Worm (Caenorhabditis elegans) whole organism, L3 larva: ENCODE results near the gene gon-4.

Experiments
- ZK546.5 ChIP-seq: sonication (generic microtip); optimal IDR thresholded peaks from 2 replicates; lab custom pipeline; 2017; ENCODE audit warnings: missing biosample characterization, missing genetic modification characterization
- aly-2 ChIP-seq: fragments of 150-350 bp; optimal IDR thresholded peaks from 2 replicates; lab custom pipeline; 2014; ENCODE audit warnings: missing biosample characterization, missing genetic modification characterization
- ceh-82 ChIP-seq: fragments of 150-350 bp; optimal IDR thresholded peaks from 2 replicates; lab custom pipeline; 2014; ENCODE audit warnings: missing biosample characterization, missing genetic modification characterization
- ceh-9 ChIP-seq: sonication (generic microtip); optimal IDR thresholded peaks from 2 replicates; lab custom pipeline; 2018; ENCODE audit warnings: missing biosample characterization, missing genetic modification characterization
- nhr-11 ChIP-seq: fragments of 150-350 bp; optimal IDR thresholded peaks from 2 replicates; lab custom pipeline; 2014; ENCODE audit warnings: missing biosample characterization, missing genetic modification characterization
- pha-4 ChIP-seq: fragments of 150-350 bp; optimal IDR thresholded peaks from 2 replicates; lab custom pipeline; 2014; ENCODE audit warnings: missing biosample characterization, missing genetic modification reagents, missing genetic modification characterization

DNA sequence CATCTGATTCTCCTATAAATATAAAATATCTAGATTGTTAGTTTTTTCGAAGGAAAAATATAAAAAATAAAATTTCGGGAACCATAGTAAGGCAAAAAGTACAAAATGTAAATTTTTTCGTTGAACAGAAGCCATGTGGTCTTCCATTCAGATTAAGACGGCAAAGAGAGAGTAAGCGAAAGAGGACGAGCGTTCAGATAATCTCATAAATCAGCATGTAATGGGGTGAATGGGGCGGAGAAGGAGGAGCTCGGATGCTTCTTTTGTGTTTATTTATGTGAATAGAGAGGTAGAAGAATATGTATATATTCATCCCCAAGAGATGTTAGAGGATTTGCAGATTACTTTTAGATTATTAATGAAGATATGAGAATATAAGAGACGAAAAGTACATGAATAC is 23.3 kb upstream of the gon-4 start, which contains the start of gene pxf-1:
- no peak for TF ChIP-seq aly-2
- no peak for TF ChIP-seq ZK546.5 (tag; lab: Kevin White, UChicago)
- no peak for TF ChIP-seq pha-4 (tag; lab: Kevin White, UChicago)
- no peak for TF ChIP-seq ceh-82 (tag; lab: Kevin White, UChicago)
- no peak for TF ChIP-seq nhr-11 (tag; lab: Kevin White, UChicago)
- TF ChIP-seq ceh-9 (tag; lab: Kevin White, UChicago): no peak
